Worm (Caenorhabditis elegans): ENCODE measurements around the gene F38E1.3.

Gene F38E1.3

DNA sequence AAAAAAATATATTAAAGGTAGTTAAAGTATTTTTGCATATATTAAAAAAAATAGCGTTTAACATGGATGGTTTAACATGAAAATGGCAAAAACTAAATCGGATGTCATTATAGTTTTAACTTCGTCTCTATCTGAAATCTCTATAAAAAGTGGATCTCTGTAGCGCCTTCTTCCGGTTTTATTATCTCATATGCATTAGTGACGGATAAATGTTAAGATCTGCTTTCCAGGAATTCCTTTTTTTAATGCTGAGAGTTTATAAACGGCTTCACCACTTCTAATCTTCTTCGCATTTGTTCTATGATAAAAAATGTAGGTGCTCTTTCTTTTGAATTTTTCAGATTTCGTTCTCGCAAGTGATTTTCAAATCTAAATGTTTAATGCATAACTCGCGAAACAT lies 33.5 kb upstream of the F38E1.3 start:
- TF ChIP-seq unc-62 (GFP tag; optimal IDR thresholded peaks at IDR 0.05 in 1 of 2): peak in 1 of 2 experiments; percentile 16
- TF ChIP-seq unc-62 (tag; optimal IDR thresholded peaks at IDR 0.05): no peak
- TF ChIP-seq Y105C5A.15 (GFP tag; IDR thresholded peaks at IDR 0.05): no peak

DNA sequence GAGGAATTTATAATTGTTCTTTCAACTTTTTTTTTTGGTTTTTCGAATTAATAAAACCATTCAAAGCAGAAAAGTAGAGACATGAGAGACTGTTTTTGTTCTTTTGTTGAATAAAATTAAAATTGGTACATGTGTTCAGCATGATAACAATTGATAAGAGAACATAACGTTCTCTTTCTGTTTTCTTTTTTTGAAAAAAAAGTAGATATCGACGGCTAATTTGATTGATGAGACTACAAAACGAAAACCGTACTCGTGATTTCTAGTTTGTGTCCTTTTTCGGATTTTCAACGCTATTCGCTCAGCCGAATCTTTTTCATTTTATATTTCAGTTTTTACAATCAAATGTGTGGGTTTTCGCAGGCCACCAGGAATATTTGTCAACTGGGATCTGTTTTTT lies 30.5 kb upstream of the F38E1.3 start, which contains the start of gene C08D8.1:
C08D8.1 (plus strand) TSS at position 324 of the 400 bp plus-strand sequence.
- TF ChIP-seq unc-62 (GFP tag; optimal IDR thresholded peaks at IDR 0.05 in 1 of 2) (peak in 1 of 2 experiments; percentile 44), unc-62 (tag; optimal IDR thresholded peaks at IDR 0.05) (no peak), nhr-28 (tag; optimal IDR thresholded peaks at IDR 0.05) (peak; percentile 97), ceh-20 (GFP tag; IDR thresholded peaks at IDR 0.05) (0 out of 2 replicates have a peak, but pooled peaks have one; percentile 19), egl-43 (GFP tag; IDR thresholded peaks at IDR 0.05) (no peak)

DNA sequence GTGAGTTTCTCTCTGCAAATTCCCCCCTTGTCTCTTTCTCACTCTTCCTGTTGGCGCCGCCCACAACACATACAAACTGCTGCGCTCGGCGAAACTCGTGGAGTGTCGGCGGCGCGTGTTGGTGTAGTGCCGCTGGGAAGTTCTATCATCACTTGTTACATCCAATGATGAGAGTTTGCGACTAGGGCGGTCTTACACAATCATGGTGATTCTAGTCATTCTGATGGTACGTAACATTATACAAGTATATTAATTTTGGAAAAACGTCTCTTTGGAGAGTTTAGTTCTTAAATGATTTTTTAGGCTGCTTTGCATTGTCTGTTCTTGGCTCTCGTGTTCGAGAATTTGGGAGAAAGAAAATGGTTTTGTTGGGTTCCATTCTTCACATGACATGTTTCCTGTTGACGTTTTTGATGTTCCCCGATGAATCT lies 27.0 kb upstream of the F38E1.3 start:
- no peak for TF ChIP-seq zip-11 (GFP tag; IDR thresholded peaks at IDR 0.05)
- TF ChIP-seq nhr-25 (tag; optimal IDR thresholded peaks at IDR 0.05; ENCODE audit: borderline replicate concordance, insufficient read depth): peak; percentile 82
- peak; percentile 54 for TF ChIP-seq gei-8 (GFP tag; optimal IDR thresholded peaks at IDR 0.05)
- TF ChIP-seq pqm-1 (tag; optimal IDR thresholded peaks at IDR 0.05): peak; percentile 66
- no peak for TF ChIP-seq ztf-11 (tag; optimal IDR thresholded peaks at IDR 0.05)
- TF ChIP-seq nhr-76 (tag; optimal IDR thresholded peaks at IDR 0.05): no peak
- no peak for TF ChIP-seq Y5F2A.4 (GFP tag; optimal IDR thresholded peaks at IDR 0.05)
- peak; percentile 80 for TF ChIP-seq rbr-2 (tag; optimal IDR thresholded peaks at IDR 0.05)
- TF ChIP-seq unc-39 (tag; optimal IDR thresholded peaks at IDR 0.05): no peak
- no peak for TF ChIP-seq Y75B8A.6 (GFP tag; IDR thresholded peaks at IDR 0.05)
- TF ChIP-seq ceh-44 (GFP tag; IDR thresholded peaks at IDR 0.05): no peak
- TF ChIP-seq pha-4 (GFP tag; IDR thresholded peaks at IDR 0.05): peak; percentile 76; the same call in 1 of the 2 replicates
- no peak for TF ChIP-seq pha-4 (tag; optimal IDR thresholded peaks at IDR 0.05)
- TF ChIP-seq nhr-41 (GFP tag; IDR thresholded peaks at IDR 0.05): 0 out of 2 replicates have a peak, but pooled peaks have one; percentile 47
- TF ChIP-seq Y105C5A.15 (GFP tag; IDR thresholded peaks at IDR 0.05): no peak
- no peak for TF ChIP-seq ceh-62 (tag; optimal IDR thresholded peaks at IDR 0.05)
- peak; percentile 95 for TF ChIP-seq duxl-1 (tag; optimal IDR thresholded peaks at IDR 0.05; ENCODE audit: poor library complexity)
- TF ChIP-seq ceh-28 (tag; optimal IDR thresholded peaks at IDR 0.05): no peak
- peak; percentile 6 for TF ChIP-seq F37D6.2 (tag; optimal IDR thresholded peaks at IDR 0.05)
- TF ChIP-seq F44E2.7 (GFP tag; IDR thresholded peaks at IDR 0.05): no peak
- peak; percentile 57 to 75 for TF ChIP-seq lsy-2 (tag; optimal IDR thresholded peaks at IDR 0.05)
- no peak for TF ChIP-seq php-3 (GFP tag; IDR thresholded peaks at IDR 0.05)
- TF ChIP-seq dve-1 (tag; optimal IDR thresholded peaks at IDR 0.05; ENCODE audit: insufficient read depth): peak; percentile 96
- peak; percentile 95 for TF ChIP-seq snpc-4 (tag; optimal IDR thresholded peaks at IDR 0.05)
- TF ChIP-seq unc-62 (GFP tag; optimal IDR thresholded peaks at IDR 0.05 in 1 of 2): no peak
- TF ChIP-seq unc-62 (tag; optimal IDR thresholded peaks at IDR 0.05): no peak
- TF ChIP-seq hif-1 (tag; optimal IDR thresholded peaks at IDR 0.05): peak; percentile 21 to 25
- TF ChIP-seq ceh-20 (GFP tag; IDR thresholded peaks at IDR 0.05): 0 out of 2 replicates have a peak, but pooled peaks have one; percentile 42
- no peak for TF ChIP-seq fkh-10 (GFP tag; optimal IDR thresholded peaks at IDR 0.05)
- TF ChIP-seq aly-2 (tag; optimal IDR thresholded peaks at IDR 0.05): no peak
- peak; percentile 89 for TF ChIP-seq F10B5.3 (tag; optimal IDR thresholded peaks at IDR 0.05)
- peak; percentile 74 for TF ChIP-seq nhr-28 (tag; optimal IDR thresholded peaks at IDR 0.05)
- peak; percentile 59 for TF ChIP-seq zip-2 (tag; optimal IDR thresholded peaks at IDR 0.05)
- TF ChIP-seq egl-27 (tag; optimal IDR thresholded peaks at IDR 0.05): no peak
- no peak for TF ChIP-seq ceh-82 (tag; optimal IDR thresholded peaks at IDR 0.05)
- peak; percentile 71 for TF ChIP-seq Y48G9A.11 (GFP tag; IDR thresholded peaks at IDR 0.05)
- no peak for TF ChIP-seq sdz-12 (GFP tag; optimal IDR thresholded peaks at IDR 0.05)
- TF ChIP-seq dmd-8 (GFP tag; IDR thresholded peaks at IDR 0.05): peak; percentile 62
- peak; percentile 89 for TF ChIP-seq nhr-48 (tag; optimal IDR thresholded peaks at IDR 0.05)
- peak; percentile 88 for TF ChIP-seq hlh-11 (tag; optimal IDR thresholded peaks at IDR 0.05)
- TF ChIP-seq mdl-1 (tag; optimal IDR thresholded peaks at IDR 0.05): peak in 1 of 2 experiments; percentile 2
- TF ChIP-seq T20F7.1 (GFP tag; optimal IDR thresholded peaks at IDR 0.05): peak; percentile 76
- no peak for TF ChIP-seq attf-4 (tag; optimal IDR thresholded peaks at IDR 0.05)
- TF ChIP-seq D1046.2 (GFP tag; IDR thresholded peaks at IDR 0.05): no peak
- TF ChIP-seq ces-1 (GFP tag; optimal IDR thresholded peaks at IDR 0.05): no peak

Measured in whole organism, L4 larva.